Worm (Caenorhabditis elegans) whole organism, late embryonic: ENCODE data around the gene kin-24.

Experiments used
- C08G9.2 ChIP-seq: sonication (generic microtip); optimal IDR thresholded peaks from 2 replicates; lab custom pipeline; 2016; ENCODE audit warnings: mild to moderate bottlenecking, missing genetic modification characterization, moderate library complexity, missing compliant biosample characterization
- ama-1 ChIP-seq: fragments of 150-350 bp; optimal IDR thresholded peaks from 2 replicates; lab custom pipeline; 2014
- ceh-24 ChIP-seq: sonication (generic microtip); optimal IDR thresholded peaks from 2 replicates; lab custom pipeline; 2016; ENCODE audit warnings: mild to moderate bottlenecking, missing genetic modification characterization, missing compliant biosample characterization
- nhr-11 ChIP-seq: fragments of 150-350 bp; optimal IDR thresholded peaks from 2 replicates; lab custom pipeline; 2014; ENCODE audit warnings: missing biosample characterization, missing genetic modification characterization
- sox-4 ChIP-seq: sonication (generic microtip); optimal IDR thresholded peaks from 2 replicates; lab custom pipeline; 2017; ENCODE audit warnings: mild to moderate bottlenecking, missing genetic modification characterization, inconsistent platforms, missing compliant biosample characterization
- zip-5 ChIP-seq: sonication (generic microtip); optimal IDR thresholded peaks from 2 replicates; lab custom pipeline; 2016; ENCODE audit warnings: missing genetic modification characterization, missing compliant biosample characterization

DNA sequence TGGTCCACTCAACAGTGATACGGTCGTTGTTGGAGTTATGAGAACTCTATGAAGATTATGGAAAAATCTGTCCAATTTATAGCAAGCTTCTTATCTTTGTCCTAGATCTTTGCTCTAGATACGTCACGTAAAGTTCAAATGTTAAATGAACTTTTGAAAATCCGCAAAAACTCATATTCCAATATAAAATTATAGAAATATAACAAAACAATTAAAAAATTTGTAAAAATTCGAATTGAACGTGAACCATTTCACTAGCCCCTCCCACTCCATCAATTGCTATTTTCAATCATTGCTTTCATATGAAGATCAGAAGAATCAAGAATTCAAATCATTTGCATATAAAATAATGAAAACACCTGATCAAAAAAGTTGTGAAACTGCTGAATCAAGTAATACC is 8.3 kb downstream of the kin-24 start, which contains the start of gene kin-21:
- TF ChIP-seq sox-4 = no peak
- no peak for TF ChIP-seq nhr-11 (tag; lab: Kevin White, UChicago)
- TF ChIP-seq ceh-24 (tag; lab: Kevin White, UChicago) = no peak
- TF ChIP-seq ama-1 (lab: Kevin White, UChicago) = no peak
- no peak for TF ChIP-seq zip-5 (tag; lab: Kevin White, UChicago)
- no peak for TF ChIP-seq C08G9.2 (tag; lab: Kevin White, UChicago)
